Fruit fly (Drosophila melanogaster) whole organism, embryonic: Measurements from ENCODE around the gene CG12177.

Source experiments
- Asciz ChIP-seq: fragments of 200-800 bp; sonication (Bioruptor generic); optimal IDR thresholded peaks from 2 replicates; lab custom pipeline; 2017; ENCODE audit warnings: missing biosample characterization, mild to moderate bottlenecking, missing genetic modification characterization, missing genetic modification reagents
- B-H2 ChIP-seq: fragments of 200-800 bp; sonication (Bioruptor generic); optimal IDR thresholded peaks from 2 replicates; lab custom pipeline; 2018; ENCODE audit warnings: missing biosample characterization, mild to moderate bottlenecking, missing genetic modification characterization
- CG17186 ChIP-seq: fragments of 200-800 bp; sonication (Bioruptor generic); optimal IDR thresholded peaks from 3 replicates; lab custom pipeline; 2017; ENCODE audit warnings: missing biosample characterization, missing genetic modification reagents, missing genetic modification characterization
- CG17359 ChIP-seq: fragments of 200-800 bp; sonication (Bioruptor generic); optimal IDR thresholded peaks from 3 replicates; lab custom pipeline; 2018; ENCODE audit warnings: missing biosample characterization, mild to moderate bottlenecking, missing genetic modification characterization, moderate library complexity
- CG8478 ChIP-seq: fragments of >200 bp; optimal IDR thresholded peaks from 2 replicates; lab custom pipeline; 2018
- CTCF ChIP-seq: fragments of 200-800 bp; sonication (Bioruptor generic); optimal IDR thresholded peaks from 2 replicates; lab custom pipeline; 2017; ENCODE audit warnings: missing biosample characterization, mild to moderate bottlenecking, missing genetic modification characterization, moderate library complexity
- D19B ChIP-seq: fragments of 200-800 bp; sonication (Bioruptor generic); optimal IDR thresholded peaks from 2 replicates; lab custom pipeline; 2017; ENCODE audit warnings: missing biosample characterization, mild to moderate bottlenecking, missing genetic modification characterization
- GATAe ChIP-seq: fragments of 200-800 bp; sonication (Bioruptor generic); conservative IDR thresholded peaks from 2 replicates; pipeline ENCODE4 v1.3.6; 2022; ENCODE audit warnings: missing biosample characterization, missing genetic modification characterization
- MBD-R2 ChIP-seq: fragments of 200-800 bp; sonication (Bioruptor generic); IDR thresholded peaks from 2 replicates; pipeline ENCODE4 v1.3.6; 2022; ENCODE audit warnings: missing biosample characterization, missing genetic modification characterization
- ase ChIP-seq: fragments of 200-800 bp; sonication (Bioruptor generic); IDR thresholded peaks from 3 replicates; pipeline ENCODE4 v1.3.6; 2022; ENCODE audit warnings: missing biosample characterization, missing genetic modification characterization
- chinmo ChIP-seq: fragments of 200-800 bp; sonication (Bioruptor generic); IDR thresholded peaks from 4 replicates; pipeline ENCODE4 v1.3.6; 2022; ENCODE audit warnings: missing biosample characterization, missing genetic modification characterization; ENCODE audit not compliant: partially characterized antibody
- luna ChIP-seq: fragments of 200-800 bp; sonication (Bioruptor generic); optimal IDR thresholded peaks from 2 replicates; lab custom pipeline; 2016; ENCODE audit warnings: missing biosample characterization, missing genetic modification characterization
- pros ChIP-seq: fragments of 200-800 bp; sonication (Bioruptor generic); optimal IDR thresholded peaks from 3 replicates; lab custom pipeline; 2019; ENCODE audit warnings: missing biosample characterization, mild to moderate bottlenecking, missing genetic modification characterization, moderate library complexity
- zen ChIP-seq: fragments of 200-800 bp; sonication (Bioruptor generic); optimal IDR thresholded peaks from 3 replicates; lab custom pipeline; 2018; ENCODE audit warnings: missing biosample characterization, mild to moderate bottlenecking, missing genetic modification characterization, moderate library complexity

dm6 chrX:13681906-13682305 lies 1.6 kb upstream of the CG12177 start:
- TF ChIP-seq chinmo = no peak
- no peak for TF ChIP-seq B-H2 (GFP tag; lab: Kevin White, UChicago)
- TF ChIP-seq CTCF = no peak
- TF ChIP-seq ase (GFP tag; lab: Robert Waterston, UW) = no peak
- TF ChIP-seq CG8478 (lab: Kevin White, UChicago) = no peak
- no peak for TF ChIP-seq CG17186
- no peak for TF ChIP-seq D19B (GFP tag; lab: Kevin White, UChicago)
- TF ChIP-seq CG17359 (tag; lab: Kevin White, UChicago) = no peak
- no peak for TF ChIP-seq luna (GFP tag; lab: Kevin White, UChicago)
- TF ChIP-seq zen (tag; lab: Kevin White, UChicago) = no peak
- TF ChIP-seq MBD-R2 (GFP tag; lab: Robert Waterston, UW) = no peak
- no peak for TF ChIP-seq pros
- TF ChIP-seq GATAe = no peak
- no peak for TF ChIP-seq Asciz
